Worm (Caenorhabditis elegans): ENCODE data around the gene C09B7.2.

- TF ChIP-seq xnd-1 (tag; optimal IDR thresholded peaks at IDR 0.05) (no peak), Y79H2A.3 (GFP tag; conservative IDR thresholded peaks at IDR 0.05) (no peak), unc-62 (GFP tag; optimal IDR thresholded peaks at IDR 0.05) (no peak), madf-6 (GFP tag; IDR thresholded peaks at IDR 0.05) (no peak), K12H6.12 (tag; optimal IDR thresholded peaks at IDR 0.05) (no peak), B0035.1 (tag; optimal IDR thresholded peaks at IDR 0.05) (no peak)
Measured at ce11 chrX:2709183-2709582, 41.3 kb downstream of the C09B7.2 start.

All from whole organism, young adult.